Worm (Caenorhabditis elegans): Measurements from ENCODE around the gene nlp-80.

Gene nlp-80

ce11 chrV:11034748-11035147 lies 30.7 kb downstream of the nlp-80 start, which contains the start of gene pptr-2:
TSS of gene pptr-2 (minus strand) at chrV:11034931.
- TF ChIP-seq nhr-237 (tag; optimal IDR thresholded peaks at IDR 0.05), result no peak
- no peak for TF ChIP-seq nhr-2 (tag; optimal IDR thresholded peaks at IDR 0.05)
- TF ChIP-seq bed-3 (GFP tag; optimal IDR thresholded peaks at IDR 0.05), result no peak
- TF ChIP-seq mab-5 (tag; optimal IDR thresholded peaks at IDR 0.05), result no peak
- TF ChIP-seq blmp-1 (tag; optimal IDR thresholded peaks at IDR 0.05), result no peak
- peak; percentile 50 for TF ChIP-seq unc-120 (tag; optimal IDR thresholded peaks at IDR 0.05; ENCODE audit: poor library complexity, severe bottlenecking)
- TF ChIP-seq unc-62 (GFP tag; optimal IDR thresholded peaks at IDR 0.05), result peak; percentile 97
- no peak for TF ChIP-seq mls-2 (tag; optimal IDR thresholded peaks at IDR 0.05)
- no peak for TF ChIP-seq sptf-1 (tag; optimal IDR thresholded peaks at IDR 0.05)
- TF ChIP-seq ceh-83 (GFP tag; optimal IDR thresholded peaks at IDR 0.05), result no peak
- no peak for TF ChIP-seq M03D4.4 (tag; optimal IDR thresholded peaks at IDR 0.05)
- TF ChIP-seq sem-2 (GFP tag; optimal IDR thresholded peaks at IDR 0.05), result no peak
- peak; percentile 6 for TF ChIP-seq hlh-1 (tag; optimal IDR thresholded peaks at IDR 0.05)
- TF ChIP-seq lin-13 (tag; optimal IDR thresholded peaks at IDR 0.05), result no peak
- no peak for TF ChIP-seq ceh-39 (tag; optimal IDR thresholded peaks at IDR 0.05)
- no peak for TF ChIP-seq nhr-12 (tag; optimal IDR thresholded peaks at IDR 0.05)
- no peak for TF ChIP-seq unc-39 (tag; optimal IDR thresholded peaks at IDR 0.05)
- TF ChIP-seq ztf-11 (tag; optimal IDR thresholded peaks at IDR 0.05), result no peak
- no peak for TF ChIP-seq ham-2 (GFP tag; optimal IDR thresholded peaks at IDR 0.05)
- TF ChIP-seq nhr-76 (tag; optimal IDR thresholded peaks at IDR 0.05), result no peak
- TF ChIP-seq mep-1 (tag; optimal IDR thresholded peaks at IDR 0.05), result no peak
- TF ChIP-seq drap-1 (GFP tag; optimal IDR thresholded peaks at IDR 0.05), result no peak
- TF ChIP-seq elt-3 (tag; optimal IDR thresholded peaks at IDR 0.05), result no peak
- TF ChIP-seq snpc-4 (tag; optimal IDR thresholded peaks at IDR 0.05), result no peak
- TF ChIP-seq elt-1 (tag; optimal IDR thresholded peaks at IDR 0.05; ENCODE audit: borderline replicate concordance, insufficient read depth), result no peak
- TF ChIP-seq pha-4 (tag; optimal IDR thresholded peaks at IDR 0.05), result no peak
- TF ChIP-seq flh-1 (GFP tag; optimal IDR thresholded peaks at IDR 0.05), result no peak
- peak; percentile 3 for TF ChIP-seq ces-1 (GFP tag; optimal IDR thresholded peaks at IDR 0.05)
- TF ChIP-seq nhr-28 (tag; optimal IDR thresholded peaks at IDR 0.05), result no peak
- no peak for TF ChIP-seq ceh-43 (GFP tag; optimal IDR thresholded peaks at IDR 0.05)

DNA sequence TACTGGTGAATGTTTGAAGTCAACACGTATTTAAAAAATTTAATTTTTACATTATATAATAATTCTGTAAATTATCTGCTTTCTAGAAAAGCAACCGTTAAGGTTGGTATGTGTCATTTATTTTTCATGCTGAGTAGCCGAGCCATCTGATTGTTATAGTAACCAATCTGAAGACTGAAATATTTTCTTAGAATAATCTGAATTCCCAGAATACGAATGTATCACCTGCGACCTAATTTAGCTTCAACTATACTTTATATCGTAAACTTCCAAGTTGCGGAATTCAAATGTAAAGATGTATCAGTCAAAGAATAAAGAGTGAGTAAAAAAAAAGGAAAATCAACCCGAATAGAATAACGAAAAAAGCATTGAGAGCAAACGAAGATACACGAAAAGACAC lies 32.2 kb downstream of the nlp-80 start:
- no peak for TF ChIP-seq nhr-12 (tag; optimal IDR thresholded peaks at IDR 0.05)
- TF ChIP-seq unc-62 (GFP tag; optimal IDR thresholded peaks at IDR 0.05), result no peak
- no peak for TF ChIP-seq zip-8 (tag; optimal IDR thresholded peaks at IDR 0.05)
- no peak for TF ChIP-seq flh-1 (GFP tag; optimal IDR thresholded peaks at IDR 0.05)
- no peak for TF ChIP-seq mab-5 (tag; optimal IDR thresholded peaks at IDR 0.05)
- TF ChIP-seq mep-1 (tag; optimal IDR thresholded peaks at IDR 0.05), result no peak
- no peak for TF ChIP-seq blmp-1 (tag; optimal IDR thresholded peaks at IDR 0.05)
- no peak for TF ChIP-seq elt-3 (tag; optimal IDR thresholded peaks at IDR 0.05)
- TF ChIP-seq nhr-237 (tag; optimal IDR thresholded peaks at IDR 0.05), result no peak
- no peak for TF ChIP-seq ceh-39 (tag; optimal IDR thresholded peaks at IDR 0.05)

DNA sequence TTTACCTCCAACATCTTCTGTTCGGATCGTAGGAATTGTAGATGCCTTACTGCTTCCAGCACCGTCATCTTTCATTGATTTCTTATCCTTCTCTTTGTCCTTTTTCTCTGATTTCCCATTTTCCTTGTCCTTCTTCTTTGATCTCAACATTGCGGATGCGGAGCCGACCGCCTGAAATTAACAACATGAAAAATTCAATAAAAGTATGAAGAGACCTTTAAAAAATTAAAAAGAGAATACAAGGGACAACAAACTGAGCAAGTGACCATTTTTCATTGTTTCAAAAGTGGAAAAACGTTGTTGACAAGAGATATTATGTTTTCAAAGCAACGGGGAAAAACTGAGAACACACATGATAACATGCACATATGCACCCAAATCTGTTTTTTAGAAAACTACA lies 34.7 kb downstream of the nlp-80 start:
- TF ChIP-seq mep-1 (tag; optimal IDR thresholded peaks at IDR 0.05) (no peak), M03D4.4 (tag; optimal IDR thresholded peaks at IDR 0.05) (no peak), snpc-4 (tag; optimal IDR thresholded peaks at IDR 0.05) (no peak), ham-2 (GFP tag; optimal IDR thresholded peaks at IDR 0.05) (no peak), unc-39 (tag; optimal IDR thresholded peaks at IDR 0.05) (no peak), lsy-2 (tag; optimal IDR thresholded peaks at IDR 0.05) (no peak), flh-1 (GFP tag; optimal IDR thresholded peaks at IDR 0.05) (no peak), lin-13 (tag; optimal IDR thresholded peaks at IDR 0.05) (no peak), ceh-43 (GFP tag; optimal IDR thresholded peaks at IDR 0.05) (no peak), nhr-76 (tag; optimal IDR thresholded peaks at IDR 0.05) (no peak), elt-3 (tag; optimal IDR thresholded peaks at IDR 0.05) (no peak), elt-1 (tag; optimal IDR thresholded peaks at IDR 0.05; ENCODE audit: borderline replicate concordance, insufficient read depth) (no peak), nhr-28 (tag; optimal IDR thresholded peaks at IDR 0.05) (no peak), pha-4 (tag; optimal IDR thresholded peaks at IDR 0.05) (no peak), ceh-39 (tag; optimal IDR thresholded peaks at IDR 0.05) (no peak), nhr-237 (tag; optimal IDR thresholded peaks at IDR 0.05) (no peak), ceh-83 (GFP tag; optimal IDR thresholded peaks at IDR 0.05) (no peak), zip-8 (tag; optimal IDR thresholded peaks at IDR 0.05) (no peak), ces-1 (GFP tag; optimal IDR thresholded peaks at IDR 0.05) (no peak), nhr-12 (tag; optimal IDR thresholded peaks at IDR 0.05) (no peak)

- TF ChIP-seq drap-1 (GFP tag; optimal IDR thresholded peaks at IDR 0.05), result no peak
- no peak for TF ChIP-seq elt-3 (tag; optimal IDR thresholded peaks at IDR 0.05)
- peak; percentile 25 for TF ChIP-seq ces-1 (GFP tag; optimal IDR thresholded peaks at IDR 0.05)
- no peak for TF ChIP-seq nhr-28 (tag; optimal IDR thresholded peaks at IDR 0.05)
- peak; percentile 16 for TF ChIP-seq lsy-2 (tag; optimal IDR thresholded peaks at IDR 0.05)
- TF ChIP-seq snpc-4 (tag; optimal IDR thresholded peaks at IDR 0.05), result no peak
- TF ChIP-seq tbx-8 (GFP tag; optimal IDR thresholded peaks at IDR 0.05), result no peak
- no peak for TF ChIP-seq blmp-1 (tag; optimal IDR thresholded peaks at IDR 0.05)
- peak; percentile 3 for TF ChIP-seq hlh-1 (tag; optimal IDR thresholded peaks at IDR 0.05)
- TF ChIP-seq nhr-76 (tag; optimal IDR thresholded peaks at IDR 0.05), result no peak
- TF ChIP-seq unc-62 (GFP tag; optimal IDR thresholded peaks at IDR 0.05), result no peak
- no peak for TF ChIP-seq ztf-11 (tag; optimal IDR thresholded peaks at IDR 0.05)
- peak; percentile 66 for TF ChIP-seq sptf-1 (tag; optimal IDR thresholded peaks at IDR 0.05)
- peak; percentile 49 for TF ChIP-seq nhr-237 (tag; optimal IDR thresholded peaks at IDR 0.05)
- no peak for TF ChIP-seq unc-39 (tag; optimal IDR thresholded peaks at IDR 0.05)
- TF ChIP-seq cnd-1 (tag; optimal IDR thresholded peaks at IDR 0.05), result peak; percentile 32
- no peak for TF ChIP-seq zip-8 (tag; optimal IDR thresholded peaks at IDR 0.05)
- TF ChIP-seq lin-32 (GFP tag; optimal IDR thresholded peaks at IDR 0.05), result peak; percentile 4
- no peak for TF ChIP-seq ham-2 (GFP tag; optimal IDR thresholded peaks at IDR 0.05)
- TF ChIP-seq unc-120 (tag; optimal IDR thresholded peaks at IDR 0.05; ENCODE audit: poor library complexity, severe bottlenecking), result no peak
- TF ChIP-seq mep-1 (tag; optimal IDR thresholded peaks at IDR 0.05), result no peak
- no peak for TF ChIP-seq ceh-39 (tag; optimal IDR thresholded peaks at IDR 0.05)
- no peak for TF ChIP-seq ceh-83 (GFP tag; optimal IDR thresholded peaks at IDR 0.05)
These were observed 36.1 kb downstream of the nlp-80 start for ce11 chrV:11029309-11029708.

All from whole organism, mixed stage, embryonic.